Worm (Caenorhabditis elegans): ENCODE measurements around the gene C07G1.7.

Gene C07G1.7

ce11 chrIV:8244112-8244511, 32.5 kb upstream of the C07G1.7 start, which contains the start of gene T09A12.1:
Gene T09A12.1 (plus strand): TSS chrIV:8244412.
- TF ChIP-seq unc-130 (GFP tag; optimal IDR thresholded peaks at IDR 0.05): no peak
- TF ChIP-seq ztf-28 (GFP tag; IDR thresholded peaks at IDR 0.05): no peak
- TF ChIP-seq ceh-27 (GFP tag; optimal IDR thresholded peaks at IDR 0.05): no peak
- TF ChIP-seq ceh-79 (tag; optimal IDR thresholded peaks at IDR 0.05): no peak
- TF ChIP-seq bed-1 (GFP tag; IDR thresholded peaks at IDR 0.05): no peak
- TF ChIP-seq F57C9.4 (tag; optimal IDR thresholded peaks at IDR 0.05): no peak
- no peak for TF ChIP-seq snpc-1.3 (tag; optimal IDR thresholded peaks at IDR 0.05; ENCODE audit: insufficient read depth)
- no peak for TF ChIP-seq ccch-3 (GFP tag; optimal IDR thresholded peaks at IDR 0.05)
- TF ChIP-seq lin-26 (GFP tag; IDR thresholded peaks at IDR 0.05): no peak
- no peak for TF ChIP-seq lin-54 (GFP tag; optimal IDR thresholded peaks at IDR 0.05)
- no peak for TF ChIP-seq hrde-1 (tag; optimal IDR thresholded peaks at IDR 0.05; ENCODE audit: borderline replicate concordance)
- no peak for TF ChIP-seq F23B12.7 (tag; optimal IDR thresholded peaks at IDR 0.05; ENCODE audit: insufficient read depth)
- no peak for TF ChIP-seq F37B4.10 (GFP tag; IDR thresholded peaks at IDR 0.05)
- no peak for TF ChIP-seq nfya-1 (tag; optimal IDR thresholded peaks at IDR 0.05; ENCODE audit: borderline replicate concordance, insufficient read depth)
- TF ChIP-seq lsy-27 (tag; optimal IDR thresholded peaks at IDR 0.05; ENCODE audit: borderline replicate concordance, insufficient read depth): no peak
- no peak for TF ChIP-seq Y56A3A.18 (GFP tag; IDR thresholded peaks at IDR 0.05)
- TF ChIP-seq rec-8 (tag; optimal IDR thresholded peaks at IDR 0.05): no peak
- no peak for TF ChIP-seq ceh-91 (GFP tag; IDR thresholded peaks at IDR 0.05)
- TF ChIP-seq nhr-90 (tag; optimal IDR thresholded peaks at IDR 0.05): no peak
- TF ChIP-seq nhr-179 (tag; optimal IDR thresholded peaks at IDR 0.05): no peak

ce11 chrIV:8243599-8243998, 32.0 kb upstream of the C07G1.7 start, which contains the start of gene T09A12.8:
Gene T09A12.8 (minus strand): TSS chrIV:8243699.
- TF ChIP-seq nhr-27 (tag; optimal IDR thresholded peaks at IDR 0.05) (no peak), F39B2.1 (GFP tag; IDR thresholded peaks at IDR 0.05) (no peak), lin-40 (tag; optimal IDR thresholded peaks at IDR 0.05) (no peak)

ce11 chrIV:8243170-8243569, 31.5 kb upstream of the C07G1.7 start:
- no peak for TF ChIP-seq rcor-1 (GFP tag; IDR thresholded peaks at IDR 0.05)
- TF ChIP-seq ztf-3 (GFP tag; optimal IDR thresholded peaks at IDR 0.05): no peak
- TF ChIP-seq F52B5.7 (tag; optimal IDR thresholded peaks at IDR 0.05): no peak
- TF ChIP-seq madf-6 (GFP tag; IDR thresholded peaks at IDR 0.05): no peak
- no peak for TF ChIP-seq snpc-4 (GFP tag; optimal IDR thresholded peaks at IDR 0.05)
- TF ChIP-seq snpc-4 (tag; optimal IDR thresholded peaks at IDR 0.05): no peak
- no peak for TF ChIP-seq ztf-28 (GFP tag; IDR thresholded peaks at IDR 0.05)
- TF ChIP-seq nfya-1 (tag; optimal IDR thresholded peaks at IDR 0.05; ENCODE audit: borderline replicate concordance, insufficient read depth): no peak
- no peak for TF ChIP-seq C06A6.2 (GFP tag; conservative IDR thresholded peaks at IDR 0.05)
- TF ChIP-seq lsy-27 (tag; optimal IDR thresholded peaks at IDR 0.05; ENCODE audit: borderline replicate concordance, insufficient read depth): no peak
- no peak for TF ChIP-seq mcd-1 (GFP tag; IDR thresholded peaks at IDR 0.05)
- no peak for TF ChIP-seq ztf-22 (GFP tag; optimal IDR thresholded peaks at IDR 0.05)
- TF ChIP-seq madf-3 (GFP tag; IDR thresholded peaks at IDR 0.05): no peak
- TF ChIP-seq ceh-100 (GFP tag; IDR thresholded peaks at IDR 0.05): no peak
- TF ChIP-seq madf-8 (GFP tag; conservative IDR thresholded peaks at IDR 0.05): no peak
- TF ChIP-seq B0035.1 (tag; optimal IDR thresholded peaks at IDR 0.05): no peak
